Worm (Caenorhabditis elegans) whole organism, late embryonic: ENCODE results near the gene T13G4.4.

Experiments used
- F13H6.1 ChIP-seq: sonication (generic microtip); optimal IDR thresholded peaks from 2 replicates; lab custom pipeline; 2016; ENCODE audit warnings: missing genetic modification characterization, missing compliant biosample characterization
- ceh-19 ChIP-seq: fragments of 200-800 bp; sonication (Bioruptor generic); optimal IDR thresholded peaks from 2 replicates; lab custom pipeline; 2018; ENCODE audit warnings: mild to moderate bottlenecking, missing genetic modification characterization, missing compliant biosample characterization
- hlh-30 ChIP-seq: sonication (generic microtip); optimal IDR thresholded peaks from 2 replicates; lab custom pipeline; 2017; ENCODE audit warnings: antibody characterized with exemption, missing genetic modification characterization, missing compliant biosample characterization; ENCODE audit not compliant: insufficient read depth

DNA sequence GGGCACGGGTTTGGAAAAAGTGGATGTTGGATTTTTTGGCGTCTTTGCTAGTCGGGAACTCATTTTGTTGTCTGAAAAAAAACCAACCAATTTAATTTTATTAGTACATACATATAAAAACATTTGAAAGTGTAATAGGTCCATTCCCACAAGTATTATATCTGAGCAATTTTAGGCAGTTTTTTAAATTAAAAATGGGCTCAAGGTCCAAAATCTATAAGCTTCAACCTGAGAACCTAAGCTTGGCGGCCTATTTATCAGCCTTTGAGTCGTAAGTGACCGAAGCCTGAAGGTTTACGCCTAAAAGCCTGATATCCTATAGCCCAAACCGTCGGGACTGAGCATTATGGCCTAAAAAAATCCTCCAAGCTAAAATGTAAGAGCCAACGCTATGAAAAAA lies 27.0 kb upstream of the T13G4.4 start:
- no peak for TF ChIP-seq F13H6.1
- no peak for TF ChIP-seq ceh-19
- no peak for TF ChIP-seq hlh-30 (tag; lab: Kevin White, UChicago)
